Worm (Caenorhabditis elegans) whole organism, dauer: ENCODE measurements around the gene clec-4.
"Not testable (repeated sequence)": the region's sequence is repeated elsewhere in the genome, so short reads cannot be mapped to it uniquely, and the experiment has no call there.

Source experiments
- unc-62 ChIP-seq: sonication (generic microtip); optimal IDR thresholded peaks from 2 replicates; lab custom pipeline; 2017; ENCODE audit warnings: missing biosample characterization, missing genetic modification reagents, missing genetic modification characterization

Gene clec-4

DNA sequence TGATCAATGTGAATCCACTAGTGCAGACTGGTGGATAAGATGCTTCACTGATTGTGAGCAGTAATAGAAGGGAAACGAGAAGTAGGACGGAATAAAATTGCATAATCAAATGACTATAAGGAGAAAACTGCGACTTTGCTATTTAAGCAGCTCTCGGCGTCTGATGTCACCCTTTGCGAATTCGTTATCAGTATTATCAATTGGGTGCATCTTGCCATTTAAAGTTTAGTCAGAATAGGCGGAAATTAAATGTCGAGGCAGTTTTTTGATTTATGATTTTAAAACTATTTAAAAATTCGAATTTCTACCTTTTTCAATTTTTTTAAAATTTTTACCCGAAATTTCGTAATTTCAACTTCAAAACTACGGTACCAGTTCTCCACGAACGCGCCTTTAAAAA lies at the start of gene clec-4:
Gene clec-4, minus strand, starts transcription at position 162 of the 400 bp plus-strand sequence.
- TF ChIP-seq unc-62 (GFP tag; lab: Kevin White, UChicago) = no peak

DNA sequence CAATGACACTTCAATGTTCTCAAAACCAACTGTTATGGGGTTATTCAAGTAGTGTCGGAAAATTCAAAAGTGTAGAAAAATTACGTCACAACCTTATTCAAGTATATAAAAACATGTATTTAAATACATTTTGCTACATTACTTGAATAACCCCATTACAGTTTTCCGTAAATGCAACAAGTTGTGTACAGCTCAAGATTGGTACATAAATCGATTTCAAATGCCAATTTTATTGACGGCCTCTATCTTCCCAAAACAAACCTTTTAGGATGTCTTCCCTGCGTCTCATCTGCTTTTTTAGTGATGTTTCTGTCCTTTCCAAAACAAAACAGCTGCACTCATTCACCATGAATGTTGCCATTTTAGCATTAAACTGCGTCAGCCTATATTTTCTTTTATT lies 48.5 kb upstream of the clec-4 start, which contains the start of gene Y38E10A.28:
Gene Y38E10A.28, plus strand, starts transcription at position 301 of the 400 bp plus-strand sequence.
- TF ChIP-seq unc-62 (GFP tag; lab: Kevin White, UChicago) = no peak

DNA sequence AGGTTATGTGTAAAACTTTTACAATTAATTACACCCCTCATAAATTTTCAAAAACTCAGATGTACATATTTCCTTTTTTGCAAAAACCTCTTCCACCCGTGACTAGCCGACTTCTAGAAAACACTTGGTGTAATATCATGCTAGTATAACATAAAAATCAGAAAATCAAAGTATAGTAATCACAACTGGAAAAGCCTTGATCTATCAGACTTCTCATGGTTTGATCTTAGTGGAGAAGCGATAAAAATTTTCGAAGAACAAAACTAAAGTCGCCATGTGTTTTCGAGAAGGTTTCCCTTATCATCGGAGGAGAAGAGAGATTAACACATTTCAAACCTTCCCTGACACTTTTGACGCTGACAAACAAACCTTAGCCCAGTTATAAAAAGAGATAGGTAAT lies 47.7 kb upstream of the clec-4 start, which contains the start of gene nspe-5:
Gene nspe-5, plus strand, starts transcription at position 301 of the 400 bp plus-strand sequence.
- no peak for TF ChIP-seq unc-62 (GFP tag; lab: Kevin White, UChicago)

DNA sequence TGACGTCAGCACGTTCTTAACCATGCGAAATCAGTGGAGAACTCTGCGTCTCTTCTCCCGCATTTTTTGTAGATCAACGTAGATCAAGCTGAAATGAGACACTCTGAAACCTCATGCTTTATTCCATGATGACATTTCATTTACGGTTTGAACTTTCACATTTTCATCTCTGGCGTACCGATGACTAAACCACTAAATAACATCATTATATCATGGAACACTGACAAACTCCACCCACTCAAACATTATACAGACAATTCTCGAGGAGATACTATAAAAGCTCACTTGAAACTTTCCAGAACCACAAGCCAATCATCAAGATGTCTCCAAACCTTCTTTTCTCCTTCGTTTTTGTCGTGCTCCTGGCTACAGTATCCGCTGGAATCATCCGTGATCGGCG lies 46.0 kb upstream of the clec-4 start, which contains the start of gene nspe-7:
Gene nspe-7, plus strand, starts transcription at position 301 of the 400 bp plus-strand sequence.
- TF ChIP-seq unc-62 (GFP tag; lab: Kevin White, UChicago) = no peak

DNA sequence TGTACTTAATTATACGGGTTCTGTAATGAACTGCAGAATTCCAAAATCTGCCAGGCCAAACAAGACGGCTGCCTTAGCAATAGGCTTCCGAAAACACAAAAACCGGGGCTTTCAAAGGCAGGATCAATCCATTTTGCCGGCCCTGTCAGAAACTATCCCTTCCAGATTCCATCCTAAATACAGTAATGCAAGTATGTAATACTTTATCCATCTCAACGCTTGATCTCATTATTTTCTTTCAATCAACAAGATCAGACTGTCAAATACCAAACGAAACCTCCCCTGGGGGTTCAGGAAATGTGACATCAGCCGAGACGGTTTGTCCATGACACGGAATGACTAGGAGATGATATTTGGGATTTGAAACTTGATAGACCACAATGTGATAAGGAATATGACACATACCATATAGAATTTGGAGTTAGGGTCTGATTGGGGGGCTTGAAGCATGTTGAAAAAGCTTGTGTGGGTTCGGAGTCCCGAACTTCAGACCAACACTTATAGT lies 45.3 kb upstream of the clec-4 start:
- no peak for TF ChIP-seq unc-62 (GFP tag; lab: Kevin White, UChicago)

DNA sequence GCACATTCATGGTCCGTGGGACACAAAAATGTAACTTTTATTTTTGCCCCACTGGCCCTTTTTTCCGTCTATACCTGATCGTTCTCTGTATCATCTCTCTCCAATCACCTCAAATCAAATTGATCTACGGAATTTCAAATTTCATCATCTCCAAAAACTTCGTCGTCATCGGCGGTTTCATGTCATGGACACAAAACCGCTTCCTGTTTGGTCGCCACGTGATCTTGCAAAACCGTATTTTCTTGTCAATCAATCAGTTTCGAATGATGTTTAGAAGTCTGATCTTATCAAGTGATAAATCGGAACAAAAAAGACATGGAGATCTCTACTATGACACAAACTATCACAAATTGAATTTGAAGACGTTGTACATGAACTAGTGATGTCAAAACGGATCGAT lies 44.8 kb upstream of the clec-4 start:
- TF ChIP-seq unc-62 (GFP tag; lab: Kevin White, UChicago) = no peak

DNA sequence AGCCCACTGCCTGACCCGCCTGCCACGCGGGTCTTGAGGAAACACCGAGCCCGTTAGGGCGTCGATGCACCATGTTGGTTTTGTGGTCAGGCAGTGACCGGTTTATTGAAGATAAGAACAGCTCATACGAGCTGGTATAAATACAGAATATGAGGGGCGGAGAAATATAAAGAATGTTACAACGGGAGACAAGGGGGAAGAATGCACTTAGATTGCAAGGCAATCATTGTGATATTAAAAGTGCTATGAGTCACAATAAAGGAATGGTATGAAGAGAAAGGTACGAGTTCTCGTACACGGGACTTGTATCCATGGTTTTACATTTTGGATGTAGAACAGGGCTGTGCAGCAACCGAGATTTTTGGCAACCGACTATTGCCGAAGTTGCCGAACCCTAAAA lies 43.5 kb upstream of the clec-4 start, which contains the start of gene Y38E10A.14:
Gene Y38E10A.14, minus strand, starts transcription at position 101 of the 400 bp plus-strand sequence.
- TF ChIP-seq unc-62 (GFP tag; lab: Kevin White, UChicago) = not testable (repeated sequence)

DNA sequence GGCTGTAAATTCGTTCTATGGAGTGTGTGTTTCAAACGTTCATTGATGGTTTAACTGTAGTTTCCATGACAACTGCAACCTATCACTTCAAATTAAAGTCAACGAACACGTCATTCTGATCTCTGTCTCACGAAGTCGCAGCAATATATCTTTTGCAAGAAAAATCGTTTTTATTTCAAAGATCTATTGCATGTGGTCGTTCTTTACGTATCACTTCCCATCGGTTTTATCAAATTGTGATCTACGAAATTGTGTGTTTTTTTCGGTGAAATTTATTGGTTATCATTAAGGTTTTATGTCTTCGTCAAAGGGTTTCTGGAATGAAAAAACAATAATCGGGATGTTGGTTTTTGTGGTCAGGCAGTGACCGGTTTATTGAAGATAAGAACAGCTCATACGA lies 41.9 kb upstream of the clec-4 start:
- no peak for TF ChIP-seq unc-62 (GFP tag; lab: Kevin White, UChicago)

DNA sequence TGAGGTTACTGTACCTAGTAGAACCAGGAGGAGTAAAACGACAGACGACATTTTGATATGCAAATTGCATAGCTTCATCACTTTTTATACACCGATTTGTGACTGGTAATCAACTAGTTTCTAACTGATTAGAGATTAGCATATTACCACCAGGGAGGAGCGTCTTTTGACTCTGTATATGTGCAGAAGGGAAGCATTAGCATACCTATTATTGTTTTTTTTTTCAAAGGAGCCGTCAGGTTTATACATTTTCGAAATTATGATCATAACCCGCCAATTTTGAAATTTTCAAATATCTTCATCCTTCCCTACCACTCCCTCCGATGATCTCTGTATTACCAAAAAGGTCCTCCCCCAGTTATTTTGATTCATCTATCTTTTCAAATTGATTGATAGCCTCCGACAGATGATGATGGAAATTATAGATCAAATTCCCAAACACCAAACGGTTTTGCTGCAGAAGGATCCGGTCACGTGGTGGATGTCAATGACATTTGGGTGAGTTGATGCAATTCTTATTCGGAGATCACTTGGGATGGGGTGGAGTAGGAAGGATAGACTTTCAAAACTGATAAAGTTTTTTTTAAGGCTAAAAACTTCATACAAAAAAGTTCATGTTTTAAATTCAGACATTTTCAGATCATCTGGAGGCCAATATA lies 41.1 kb upstream of the clec-4 start, which contains the start of gene nspe-8:
Gene nspe-8, minus strand, starts transcription at position 51 of the 659 bp plus-strand sequence.
- TF ChIP-seq unc-62 (GFP tag; lab: Kevin White, UChicago) = no peak

DNA sequence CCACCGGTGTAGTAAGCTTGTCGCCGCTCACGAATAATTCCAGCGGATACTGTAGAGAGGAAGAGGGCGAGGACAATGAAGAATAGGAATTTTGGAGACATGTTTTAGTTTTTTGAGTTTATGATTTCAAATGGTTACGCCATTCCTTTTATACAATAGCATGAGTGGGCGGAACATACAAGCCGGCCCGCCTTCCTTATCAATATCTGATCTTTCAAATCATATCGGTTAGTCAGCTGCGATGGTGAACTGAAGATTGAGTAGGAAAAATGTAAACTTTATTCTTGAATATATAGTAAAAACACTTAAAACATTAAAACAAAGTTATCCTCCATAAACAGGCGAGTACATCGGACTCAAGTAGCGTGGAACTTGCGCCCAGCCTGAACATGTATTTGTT lies 39.9 kb upstream of the clec-4 start, which contains the start of gene nspe-1:
Gene nspe-1, minus strand, starts transcription at position 101 of the 400 bp plus-strand sequence.
- no peak for TF ChIP-seq unc-62 (GFP tag; lab: Kevin White, UChicago)

DNA sequence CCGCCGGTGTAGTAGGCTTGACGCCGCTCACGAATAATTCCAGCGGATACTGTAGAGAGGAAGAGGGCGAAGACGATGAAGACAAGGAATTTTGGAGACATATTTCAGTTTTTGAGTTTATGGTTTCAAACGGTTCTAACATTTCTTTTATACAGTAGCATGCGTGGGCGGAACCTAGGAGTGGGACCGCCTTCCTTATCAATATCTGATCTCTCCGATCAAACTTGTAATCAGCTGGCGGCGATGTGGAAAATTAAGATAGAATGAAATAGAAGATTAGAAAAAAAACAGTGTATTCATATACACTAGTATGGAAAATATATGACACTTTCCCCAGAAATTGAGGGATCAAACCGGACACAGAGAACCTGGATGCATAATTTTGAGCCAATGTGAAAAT lies 38.4 kb upstream of the clec-4 start, which contains the start of gene nspe-2:
Gene nspe-2, minus strand, starts transcription at position 101 of the 400 bp plus-strand sequence.
- TF ChIP-seq unc-62 (GFP tag; lab: Kevin White, UChicago) = no peak

DNA sequence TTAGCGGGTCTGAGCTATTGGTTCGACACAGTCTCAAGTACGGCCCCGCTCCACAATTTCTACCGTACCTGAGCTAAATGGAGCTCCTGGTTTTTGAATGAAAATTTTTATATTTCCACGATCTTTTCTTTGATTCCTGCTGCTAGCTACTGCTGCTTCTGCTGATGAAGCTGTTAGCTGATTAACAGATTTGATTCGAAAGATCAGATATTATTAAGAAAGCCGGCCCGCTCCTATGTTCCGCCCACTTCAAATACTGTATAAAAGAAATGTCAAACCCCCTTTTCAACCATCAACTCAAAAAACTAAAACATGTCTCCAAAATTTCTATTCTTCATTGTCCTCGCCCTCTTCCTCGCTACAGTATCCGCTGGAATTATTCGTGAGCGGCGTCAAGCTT lies 36.7 kb upstream of the clec-4 start, which contains the start of gene nspe-3:
Gene nspe-3, plus strand, starts transcription at position 301 of the 400 bp plus-strand sequence.
- TF ChIP-seq unc-62 (GFP tag; lab: Kevin White, UChicago) = no peak

DNA sequence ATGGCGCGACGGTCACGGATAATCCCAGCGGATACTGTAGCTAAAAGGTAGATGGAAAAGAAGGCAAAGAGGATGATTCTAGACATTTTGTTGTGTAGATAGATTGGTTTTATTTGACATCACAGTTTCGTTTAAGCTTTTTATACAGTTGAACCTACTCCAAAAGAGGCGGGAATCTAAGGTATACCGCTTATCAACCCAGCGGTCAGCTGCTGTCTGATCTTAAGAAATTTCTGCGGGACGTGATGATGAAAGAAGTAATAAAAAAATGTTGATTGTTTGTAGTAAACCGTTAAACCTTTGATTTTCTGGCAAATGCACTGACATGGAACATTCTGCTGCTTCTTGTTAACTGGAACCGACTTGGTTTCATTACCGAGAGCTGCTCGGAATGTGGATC lies 35.2 kb upstream of the clec-4 start, which contains the start of gene nspe-6:
Gene nspe-6, minus strand, starts transcription at position 101 of the 400 bp plus-strand sequence.
- TF ChIP-seq unc-62 (GFP tag; lab: Kevin White, UChicago) = no peak

DNA sequence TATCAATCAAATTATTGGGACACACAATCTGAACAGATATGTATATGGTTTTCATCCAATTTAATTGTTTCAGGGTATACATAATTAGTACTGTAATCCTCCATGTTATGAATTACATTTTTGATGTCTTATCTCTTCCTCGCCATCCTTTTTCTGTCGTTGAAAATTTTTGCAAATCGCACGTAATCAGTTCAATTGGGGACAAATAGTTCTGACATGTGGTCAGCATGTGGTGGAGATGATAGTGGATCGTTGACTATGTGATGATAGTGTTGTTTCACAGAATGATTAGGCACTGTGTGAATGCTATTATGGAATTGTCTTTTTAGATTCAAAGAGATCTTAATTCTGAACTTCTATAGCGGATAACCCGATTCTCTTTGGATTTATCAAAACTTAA lies 34.5 kb upstream of the clec-4 start:
- no peak for TF ChIP-seq unc-62 (GFP tag; lab: Kevin White, UChicago)

DNA sequence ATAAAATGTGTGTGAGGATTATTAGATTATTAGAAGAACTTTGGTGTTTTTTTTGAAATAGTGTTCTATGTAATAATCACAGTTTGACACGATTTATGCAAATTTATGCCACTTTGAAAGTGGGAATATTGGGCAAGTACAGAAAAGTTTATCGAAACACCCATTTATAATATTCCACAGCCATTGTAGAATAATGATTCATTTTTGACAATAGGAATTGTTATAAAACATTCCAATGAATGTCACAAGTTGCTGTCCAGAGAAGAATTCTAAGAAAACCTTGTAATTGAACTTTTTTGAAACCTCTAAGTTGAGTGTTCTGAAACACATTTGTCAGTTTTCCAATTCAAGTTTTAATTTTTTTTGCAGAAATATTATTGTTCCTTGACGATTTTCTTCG lies 31.3 kb upstream of the clec-4 start, which contains the start of gene nspe-4:
Gene nspe-4, plus strand, starts transcription at position 301 of the 400 bp plus-strand sequence.
- TF ChIP-seq unc-62 (GFP tag; lab: Kevin White, UChicago) = no peak

DNA sequence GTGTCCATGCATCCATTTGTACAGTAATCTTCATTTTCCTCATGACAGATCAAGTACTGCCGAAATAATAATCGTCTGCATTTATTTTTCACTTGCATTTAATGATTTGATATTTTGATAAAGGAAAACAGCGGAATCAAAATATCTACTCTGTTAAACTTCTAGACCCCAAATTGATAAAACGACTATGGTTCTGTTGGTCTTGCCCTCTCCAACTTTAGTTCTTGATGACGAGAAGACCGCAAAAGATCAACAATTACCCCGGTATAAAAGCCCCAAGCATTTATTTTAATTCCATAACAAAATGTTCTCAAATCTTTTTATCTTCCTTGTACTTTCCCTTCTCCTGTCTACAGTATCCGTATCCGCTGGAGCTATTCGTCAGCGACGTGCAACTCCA lies 27.7 kb upstream of the clec-4 start, which contains the start of gene Y38E10A.9:
Gene Y38E10A.9, plus strand, starts transcription at position 301 of the 400 bp plus-strand sequence.
- no peak for TF ChIP-seq unc-62 (GFP tag; lab: Kevin White, UChicago)
